Fruit fly (Drosophila melanogaster) whole organism, embryonic: ENCODE data around the gene CG34347.

Experiments used
- Adf1 ChIP-seq: fragments of 200-800 bp; sonication (Bioruptor generic); IDR thresholded peaks from 2 replicates; pipeline ENCODE4 v1.3.6; 2022; ENCODE audit warnings: missing biosample characterization, missing genetic modification characterization
- Atf3 ChIP-seq: fragments of 200-800 bp; sonication (Bioruptor generic); optimal IDR thresholded peaks from 3 replicates; lab custom pipeline; 2016; ENCODE audit warnings: missing biosample characterization, missing genetic modification characterization
- Bteb2 ChIP-seq: fragments of 200-800 bp; sonication (Bioruptor generic); optimal IDR thresholded peaks from 2 replicates; lab custom pipeline; 2016; ENCODE audit warnings: missing biosample characterization, missing genetic modification characterization
- CG1024 ChIP-seq: fragments of 200-800 bp; sonication (Bioruptor generic); IDR thresholded peaks from 2 replicates; pipeline ENCODE4 v1.3.6; 2022; ENCODE audit warnings: missing biosample characterization, missing genetic modification characterization
- CG10267 ChIP-seq: fragments of 200-800 bp; sonication (Bioruptor generic); optimal IDR thresholded peaks from 2 replicates; lab custom pipeline; 2018; ENCODE audit warnings: missing biosample characterization, mild to moderate bottlenecking, missing genetic modification characterization, moderate library complexity
- CG10959 ChIP-seq: fragments of 200-800 bp; sonication (Bioruptor generic); IDR thresholded peaks from 2 replicates; pipeline ENCODE4 v1.3.6; 2022; ENCODE audit warnings: missing biosample characterization, missing genetic modification characterization
- CG11504 ChIP-seq: fragments of 200-800 bp; sonication (Bioruptor generic); optimal IDR thresholded peaks from 3 replicates; lab custom pipeline; 2019; ENCODE audit warnings: missing biosample characterization, mild to moderate bottlenecking, missing genetic modification characterization, moderate library complexity
- CG12104 ChIP-seq: fragments of 200-800 bp; sonication (Bioruptor generic); optimal IDR thresholded peaks from 3 replicates; lab custom pipeline; 2016; ENCODE audit warnings: missing biosample characterization, missing genetic modification characterization
- CG12769 ChIP-seq: fragments of 200-800 bp; sonication (Bioruptor generic); optimal IDR thresholded peaks from 2 replicates; lab custom pipeline; 2019; ENCODE audit warnings: missing biosample characterization, mild to moderate bottlenecking, missing genetic modification characterization, moderate library complexity
- CG13123 ChIP-seq: fragments of 200-800 bp; sonication (Bioruptor generic); optimal IDR thresholded peaks from 2 replicates; lab custom pipeline; 2016; ENCODE audit warnings: missing biosample characterization, missing genetic modification characterization
- CG13624 ChIP-seq: fragments of 200-800 bp; sonication (Bioruptor generic); optimal IDR thresholded peaks from 2 replicates; lab custom pipeline; 2016; ENCODE audit warnings: missing biosample characterization, missing genetic modification characterization
- CG15269 ChIP-seq: fragments of 200-800 bp; sonication (Bioruptor generic); optimal IDR thresholded peaks from 2 replicates; lab custom pipeline; 2018; ENCODE audit warnings: missing biosample characterization, mild to moderate bottlenecking, missing genetic modification characterization, moderate library complexity
- CG17359 ChIP-seq: fragments of 200-800 bp; sonication (Bioruptor generic); optimal IDR thresholded peaks from 3 replicates; lab custom pipeline; 2018; ENCODE audit warnings: missing biosample characterization, mild to moderate bottlenecking, missing genetic modification characterization, moderate library complexity
- CG18011 ChIP-seq: fragments of 200-800 bp; sonication (Bioruptor generic); optimal IDR thresholded peaks from 2 replicates; lab custom pipeline; 2017; ENCODE audit warnings: missing biosample characterization, missing genetic modification characterization, mild to moderate bottlenecking, moderate library complexity, missing genotype
- CG2116 ChIP-seq: fragments of 200-800 bp; sonication (Bioruptor generic); optimal IDR thresholded peaks from 3 replicates; lab custom pipeline; 2018; ENCODE audit warnings: missing biosample characterization, mild to moderate bottlenecking, missing genetic modification characterization
- CG34224 ChIP-seq: fragments of 200-800 bp; sonication (Bioruptor generic); IDR thresholded peaks from 3 replicates; pipeline ENCODE4 v1.3.6; 2022; ENCODE audit warnings: missing biosample characterization, missing genetic modification characterization; ENCODE audit not compliant: partially characterized antibody
- CG6854 ChIP-seq: fragments of 200-800 bp; sonication (Bioruptor generic); optimal IDR thresholded peaks from 3 replicates; lab custom pipeline; 2017; ENCODE audit warnings: missing biosample characterization, mild to moderate bottlenecking, missing genetic modification characterization
- CG8089 ChIP-seq: fragments of 200-800 bp; sonication (Bioruptor generic); optimal IDR thresholded peaks from 3 replicates; lab custom pipeline; 2016; ENCODE audit warnings: missing biosample characterization, missing genetic modification characterization
- CG8290 ChIP-seq, 3 experiments: fragments of 200-800 bp; sonication (Bioruptor generic); optimal IDR thresholded peaks; 2 replicates each; lab custom pipeline; 2016 to 2019; ENCODE audit warnings: missing biosample characterization in 3 of 3, missing genetic modification characterization in 3 of 3, mild to moderate bottlenecking in 2 of 3, moderate library complexity in 1 of 3
- CG9437 ChIP-seq: fragments of 200-800 bp; sonication (Bioruptor generic); optimal IDR thresholded peaks from 2 replicates; lab custom pipeline; 2018; ENCODE audit warnings: missing biosample characterization, mild to moderate bottlenecking, missing genetic modification characterization
- CG9817 ChIP-seq: fragments of 200-800 bp; sonication (Bioruptor generic); optimal IDR thresholded peaks from 2 replicates; lab custom pipeline; 2018; ENCODE audit warnings: missing biosample characterization, mild to moderate bottlenecking, missing genetic modification characterization, moderate library complexity
- CkIIα-i1 ChIP-seq: fragments of 200-800 bp; sonication (Bioruptor generic); IDR thresholded peaks from 2 replicates; pipeline ENCODE4 v1.3.6; 2022; ENCODE audit warnings: missing biosample characterization, missing genetic modification characterization
- Elba2 ChIP-seq: fragments of 200-800 bp; sonication (Bioruptor generic); optimal IDR thresholded peaks from 3 replicates; lab custom pipeline; 2016; ENCODE audit warnings: missing biosample characterization, missing genetic modification characterization
- Ets65A ChIP-seq: fragments of 200-800 bp; sonication (Bioruptor generic); peaks from one replicate; lab custom pipeline; 2016; ENCODE audit warnings: missing biosample characterization, missing genetic modification characterization
- Fer1 ChIP-seq: fragments of 200-800 bp; sonication (Bioruptor generic); optimal IDR thresholded peaks from 2 replicates; lab custom pipeline; 2017; ENCODE audit warnings: missing biosample characterization, mild to moderate bottlenecking, missing genetic modification characterization
- HLH4C ChIP-seq: fragments of 200-800 bp; sonication (Bioruptor generic); IDR thresholded peaks from 3 replicates; pipeline ENCODE4 v1.3.6; 2022; ENCODE audit warnings: missing biosample characterization, missing genetic modification characterization; ENCODE audit not compliant: partially characterized antibody
- MESR4 ChIP-seq: fragments of 200-800 bp; sonication (Bioruptor generic); optimal IDR thresholded peaks from 2 replicates; lab custom pipeline; 2018; ENCODE audit warnings: missing biosample characterization, mild to moderate bottlenecking, missing genetic modification characterization, moderate library complexity
- Max ChIP-seq: fragments of 200-800 bp; sonication (Bioruptor generic); optimal IDR thresholded peaks from 2 replicates; lab custom pipeline; 2016; ENCODE audit warnings: missing biosample characterization, mild to moderate bottlenecking, missing genetic modification characterization
- Meics ChIP-seq: fragments of 200-800 bp; sonication (Bioruptor generic); optimal IDR thresholded peaks from 2 replicates; lab custom pipeline; 2017; ENCODE audit warnings: missing biosample characterization, mild to moderate bottlenecking, missing genetic modification characterization
- NC2β ChIP-seq: fragments of 200-800 bp; sonication (Bioruptor generic); optimal IDR thresholded peaks from 2 replicates; lab custom pipeline; 2016; ENCODE audit warnings: missing biosample characterization, missing genetic modification characterization
- Rfx ChIP-seq: fragments of 200-800 bp; sonication (Bioruptor generic); IDR thresholded peaks from 2 replicates; pipeline ENCODE4 v1.3.6; 2022; ENCODE audit warnings: missing biosample characterization, missing genetic modification characterization
- Sox100B ChIP-seq: fragments of 200-800 bp; sonication (Bioruptor generic); optimal IDR thresholded peaks from 3 replicates; lab custom pipeline; 2018; ENCODE audit warnings: missing biosample characterization, mild to moderate bottlenecking, missing genetic modification characterization
- Sry-β ChIP-seq: fragments of 200-800 bp; sonication (Bioruptor generic); optimal IDR thresholded peaks from 2 replicates; lab custom pipeline; 2018; ENCODE audit warnings: missing biosample characterization, mild to moderate bottlenecking, missing genetic modification characterization, moderate library complexity
- abd-A ChIP-seq: fragments of 200-800 bp; sonication (Bioruptor generic); optimal IDR thresholded peaks from 3 replicates; lab custom pipeline; 2019; ENCODE audit warnings: missing biosample characterization, mild to moderate bottlenecking, missing genetic modification characterization, moderate library complexity
- bbx ChIP-seq: fragments of 200-800 bp; sonication (Bioruptor generic); IDR thresholded peaks from 2 replicates; pipeline ENCODE4 v1.3.6; 2022; ENCODE audit warnings: missing biosample characterization, missing genetic modification characterization; ENCODE audit not compliant: partially characterized antibody
- bcd ChIP-seq: fragments of 200-800 bp; sonication (Bioruptor generic); optimal IDR thresholded peaks from 2 replicates; lab custom pipeline; 2017; ENCODE audit warnings: missing biosample characterization, mild to moderate bottlenecking, missing genetic modification characterization
- btn ChIP-seq: fragments of 200-800 bp; sonication (Bioruptor generic); optimal IDR thresholded peaks from 2 replicates; lab custom pipeline; 2016; ENCODE audit warnings: missing biosample characterization, missing genetic modification characterization
- cas ChIP-seq: fragments of 200-800 bp; sonication (Bioruptor generic); IDR thresholded peaks from 2 replicates; pipeline ENCODE4 v1.3.6; 2022; ENCODE audit warnings: missing biosample characterization, missing genetic modification characterization
- cato ChIP-seq: fragments of 200-800 bp; sonication (Bioruptor generic); optimal IDR thresholded peaks from 2 replicates; lab custom pipeline; 2016; ENCODE audit warnings: missing biosample characterization, missing genetic modification characterization, borderline replicate concordance
- ci ChIP-seq: fragments of 200-800 bp; sonication (Bioruptor generic); IDR thresholded peaks from 3 replicates; pipeline ENCODE4 v1.3.6; 2022; ENCODE audit warnings: missing biosample characterization, missing genetic modification characterization
- dan ChIP-seq: fragments of 200-800 bp; sonication (Bioruptor generic); IDR thresholded peaks from 2 replicates; pipeline ENCODE4 v1.3.6; 2022; ENCODE audit warnings: missing biosample characterization, missing genetic modification characterization
- disco-r ChIP-seq: fragments of 200-800 bp; sonication (Bioruptor generic); optimal IDR thresholded peaks from 2 replicates; lab custom pipeline; 2016; ENCODE audit warnings: missing biosample characterization, missing genetic modification characterization
- eve ChIP-seq, 2 experiments: fragments of >200 bp; optimal IDR thresholded peaks; 2 replicates each; lab custom pipeline; 2017; ENCODE audit warnings: missing biosample characterization in 2 of 2, missing genetic modification characterization in 2 of 2
- lola ChIP-seq, 3 experiments: fragments of >200 bp in 2 of 3; fragments of 200-800 bp in 1 of 3; sonication (Bioruptor generic) in 1 of 3; optimal IDR thresholded peaks; 2 replicates each; lab custom pipeline; 2017 to 2019; ENCODE audit warnings: missing biosample characterization in 3 of 3, missing genetic modification characterization in 3 of 3, mild to moderate bottlenecking in 1 of 3, moderate library complexity in 1 of 3
- peb ChIP-seq: fragments of 200-800 bp; sonication (Bioruptor generic); IDR thresholded peaks from 2 replicates; pipeline ENCODE4 v1.3.6; 2022; ENCODE audit warnings: missing biosample characterization, missing genetic modification characterization
- pita ChIP-seq: fragments of 200-800 bp; sonication (Bioruptor generic); optimal IDR thresholded peaks from 2 replicates; lab custom pipeline; 2017; ENCODE audit warnings: missing biosample characterization, mild to moderate bottlenecking, missing genetic modification characterization
- pros ChIP-seq: fragments of 200-800 bp; sonication (Bioruptor generic); optimal IDR thresholded peaks from 3 replicates; lab custom pipeline; 2019; ENCODE audit warnings: missing biosample characterization, mild to moderate bottlenecking, missing genetic modification characterization, moderate library complexity
- slp2 ChIP-seq: fragments of 200-800 bp; sonication (Bioruptor generic); optimal IDR thresholded peaks from 2 replicates; lab custom pipeline; 2016; ENCODE audit warnings: missing biosample characterization, missing genetic modification characterization
- sqz ChIP-seq: fragments of 200-800 bp; sonication (Bioruptor generic); optimal IDR thresholded peaks from 3 replicates; lab custom pipeline; 2018; ENCODE audit warnings: missing biosample characterization, mild to moderate bottlenecking, missing genetic modification characterization
- sr ChIP-seq: fragments of 200-800 bp; sonication (Bioruptor generic); IDR thresholded peaks from 3 replicates; pipeline ENCODE4 v1.3.6; 2022; ENCODE audit warnings: missing biosample characterization, missing genetic modification characterization
- vvl ChIP-seq: fragments of 200-800 bp; sonication (Bioruptor generic); IDR thresholded peaks from 2 replicates; pipeline ENCODE4 v1.3.6; 2022; ENCODE audit warnings: missing biosample characterization, missing genetic modification characterization

The CG34347 gene

dm6 chr3R:31306454-31306853 lies 4.5 kb upstream of the CG34347 start (continued):
- TF ChIP-seq btn = no peak
- TF ChIP-seq CG11504 (tag; lab: Kevin White, UChicago) = peak; percentile 43
- no peak for TF ChIP-seq CG12769
- no peak for TF ChIP-seq CG9437
- no peak for TF ChIP-seq CG18011 (GFP tag; lab: Kevin White, UChicago)
- TF ChIP-seq CG10959 (GFP tag; lab: Robert Waterston, UW) = no peak
- no peak for TF ChIP-seq bcd
- no peak for TF ChIP-seq CG10267
- no peak for TF ChIP-seq CG34224
- TF ChIP-seq cato = no peak
- TF ChIP-seq NC2β (GFP tag; lab: Kevin White, UChicago) = no peak
- TF ChIP-seq CG1024 (GFP tag; lab: Robert Waterston, UW) = no peak
- no peak for TF ChIP-seq Max
- TF ChIP-seq cas (GFP tag; lab: Robert Waterston, UW) = no peak
- TF ChIP-seq CG9817 (tag; lab: Kevin White, UChicago) = no peak
- no peak for TF ChIP-seq sqz (GFP tag; lab: Kevin White, UChicago)
- no peak for TF ChIP-seq Elba2 (GFP tag; lab: Kevin White, UChicago)
- TF ChIP-seq CG17359 (tag; lab: Kevin White, UChicago) = peak; percentile 11
- no peak for TF ChIP-seq CG13624
- TF ChIP-seq slp2 (GFP tag; lab: Kevin White, UChicago) = no peak
- no peak for TF ChIP-seq disco-r
- no peak for TF ChIP-seq Meics (GFP tag; lab: Kevin White, UChicago)
- TF ChIP-seq CG13123 (GFP tag; lab: Kevin White, UChicago) = no peak
- TF ChIP-seq peb = no peak
- peak; percentile 4 for TF ChIP-seq CG15269 (tag; lab: Kevin White, UChicago)
- no peak for TF ChIP-seq MESR4 (GFP tag; lab: Kevin White, UChicago)
- no peak for TF ChIP-seq eve (GFP tag; optimal IDR thresholded peaks at IDR 0.05; lab: Kevin White, UChicago)
- no peak for TF ChIP-seq pros
- TF ChIP-seq Adf1 (GFP tag; lab: Robert Waterston, UW) = no peak
- TF ChIP-seq vvl = no peak
- no peak for TF ChIP-seq CkIIα-i1 (GFP tag; lab: Robert Waterston, UW)
- TF ChIP-seq bbx (GFP tag; lab: Robert Waterston, UW) = no peak
- no peak for TF ChIP-seq Atf3 (GFP tag; lab: Kevin White, UChicago)
- TF ChIP-seq CG2116 (GFP tag; lab: Kevin White, UChicago) = no peak
- TF ChIP-seq Rfx (GFP tag; lab: Robert Waterston, UW) = no peak
- no peak for TF ChIP-seq sr (GFP tag; lab: Robert Waterston, UW)
- TF ChIP-seq Fer1 = no peak
- TF ChIP-seq Bteb2 (GFP tag; lab: Kevin White, UChicago) = no peak
- no peak for TF ChIP-seq CG12104 (GFP tag; lab: Kevin White, UChicago)
- no peak for TF ChIP-seq Ets65A (GFP tag; lab: Kevin White, UChicago)
- no peak for TF ChIP-seq CG8290 (GFP tag; optimal IDR thresholded peaks at IDR 0.05; lab: Kevin White, UChicago)
- no peak for TF ChIP-seq CG8290 (tag; optimal IDR thresholded peaks at IDR 0.05; lab: Kevin White, UChicago)
- no peak for TF ChIP-seq dan (GFP tag; lab: Robert Waterston, UW)
- no peak for TF ChIP-seq CG8089 (GFP tag; lab: Kevin White, UChicago)
- no peak for TF ChIP-seq HLH4C (GFP tag; lab: Robert Waterston, UW)
- no peak for TF ChIP-seq CG6854 (GFP tag; lab: Kevin White, UChicago)
- TF ChIP-seq pita (GFP tag; lab: Kevin White, UChicago) = no peak
- TF ChIP-seq Sry-β (GFP tag; lab: Kevin White, UChicago) = no peak
- TF ChIP-seq Sox100B (GFP tag; lab: Kevin White, UChicago) = no peak
- TF ChIP-seq lola (GFP tag; optimal IDR thresholded peaks at IDR 0.05; lab: Kevin White, UChicago) = no peak
- no peak for TF ChIP-seq abd-A
- TF ChIP-seq ci = 0 out of 3 replicates have a peak, but pooled peaks have one; percentile 15
